Worm (Caenorhabditis elegans): ENCODE data around the gene tofu-6.

Gene tofu-6

ce11 chrII:5389831-5390323, 31.2 kb upstream of the tofu-6 start, which contains the start of gene ndx-6 (continued):
- TF ChIP-seq gmeb-2 (tag; optimal IDR thresholded peaks at IDR 0.05) (no peak), unc-42 (tag; optimal IDR thresholded peaks at IDR 0.05) (peak; percentile 44), hlh-13 (GFP tag; optimal IDR thresholded peaks at IDR 0.05) (no peak), tbx-2 (tag; optimal IDR thresholded peaks at IDR 0.05) (peak; percentile 71), T23F11.4 (GFP tag; optimal IDR thresholded peaks at IDR 0.05) (no peak), elt-2 (tag; optimal IDR thresholded peaks at IDR 0.05) (peak; percentile 91), tbx-7 (tag; optimal IDR thresholded peaks at IDR 0.05) (no peak), fkh-6 (tag; optimal IDR thresholded peaks at IDR 0.05) (peak; percentile 44), hlh-8 (tag; optimal IDR thresholded peaks at IDR 0.05) (peak; percentile 10), mec-3 (tag; optimal IDR thresholded peaks at IDR 0.05; ENCODE audit: borderline replicate concordance) (no peak), ceh-2 (tag; optimal IDR thresholded peaks at IDR 0.05) (no peak), npax-4 (tag; optimal IDR thresholded peaks at IDR 0.05) (no peak), sdc-2 (tag; optimal IDR thresholded peaks at IDR 0.05) (peak; percentile 11), unc-55 (GFP tag; optimal IDR thresholded peaks at IDR 0.05) (no peak), che-1 (tag; optimal IDR thresholded peaks at IDR 0.05) (no peak), ceh-22 (tag; optimal IDR thresholded peaks at IDR 0.05) (no peak)

- TF ChIP-seq elt-2 (tag; optimal IDR thresholded peaks at IDR 0.05) (peak; percentile 2), elt-4 (tag; optimal IDR thresholded peaks at IDR 0.05) (no peak)
Observed at ce11 chrII:5391447-5391846, 29.6 kb upstream of the tofu-6 start.

ce11 chrII:5393090-5393489, 28.0 kb upstream of the tofu-6 start, which contains the start of gene brap-2:
TSS of gene brap-2 (minus strand) at chrII:5393190.
- no peak for TF ChIP-seq unc-86 (tag; optimal IDR thresholded peaks at IDR 0.05)

ce11 chrII:5395594-5395993, 25.5 kb upstream of the tofu-6 start, which contains the start of gene pink-1:
TSS of gene pink-1 (minus strand) at chrII:5395694.
- TF ChIP-seq ceh-31 (tag; optimal IDR thresholded peaks at IDR 0.05): no peak
- no peak for TF ChIP-seq ceh-45 (GFP tag; IDR thresholded peaks at IDR 0.05)
- TF ChIP-seq nhr-232 (tag; optimal IDR thresholded peaks at IDR 0.05): no peak
- TF ChIP-seq mec-3 (tag; optimal IDR thresholded peaks at IDR 0.05; ENCODE audit: borderline replicate concordance): no peak
- TF ChIP-seq unc-86 (tag; optimal IDR thresholded peaks at IDR 0.05): no peak
- no peak for TF ChIP-seq sdc-2 (tag; optimal IDR thresholded peaks at IDR 0.05)
- TF ChIP-seq fkh-10 (GFP tag; optimal IDR thresholded peaks at IDR 0.05): no peak
- no peak for TF ChIP-seq lim-6 (tag; optimal IDR thresholded peaks at IDR 0.05)
- TF ChIP-seq odd-2 (tag; optimal IDR thresholded peaks at IDR 0.05): no peak
- TF ChIP-seq lin-11 (tag; optimal IDR thresholded peaks at IDR 0.05): no peak

ce11 chrII:5398779-5399178, 22.3 kb upstream of the tofu-6 start, which contains the start of gene fbxl-3:
TSS of gene fbxl-3 (minus strand) at chrII:5398902.
- TF ChIP-seq ahr-1 (tag; optimal IDR thresholded peaks at IDR 0.05): no peak
- TF ChIP-seq ceh-6 (GFP tag; optimal IDR thresholded peaks at IDR 0.05): no peak
- TF ChIP-seq che-1 (tag; optimal IDR thresholded peaks at IDR 0.05): no peak
- TF ChIP-seq ref-2 (tag; optimal IDR thresholded peaks at IDR 0.05): no peak
- TF ChIP-seq zip-5 (tag; optimal IDR thresholded peaks at IDR 0.05): no peak
- no peak for TF ChIP-seq lin-11 (tag; optimal IDR thresholded peaks at IDR 0.05)
- TF ChIP-seq elt-2 (tag; optimal IDR thresholded peaks at IDR 0.05): no peak
- no peak for TF ChIP-seq C08G9.2 (tag; optimal IDR thresholded peaks at IDR 0.05)
- no peak for TF ChIP-seq fkh-10 (GFP tag; optimal IDR thresholded peaks at IDR 0.05)
- no peak for TF ChIP-seq ceh-48 (tag; optimal IDR thresholded peaks at IDR 0.05)
- TF ChIP-seq sox-4 (tag; optimal IDR thresholded peaks at IDR 0.05): no peak
- TF ChIP-seq pqm-1 (tag; optimal IDR thresholded peaks at IDR 0.05): no peak

ce11 chrII:5399201-5399600, 21.8 kb upstream of the tofu-6 start, which contains the start of gene mog-5:
TSS of gene mog-5 (plus strand) at chrII:5399538.
- TF ChIP-seq hlh-6 (tag; optimal IDR thresholded peaks at IDR 0.05) (no peak), hlh-8 (tag; optimal IDR thresholded peaks at IDR 0.05) (peak; percentile 27), C38D4.7 (GFP tag; optimal IDR thresholded peaks at IDR 0.05) (peak; percentile 38), T23F11.4 (GFP tag; optimal IDR thresholded peaks at IDR 0.05) (no peak), che-1 (tag; optimal IDR thresholded peaks at IDR 0.05) (peak; percentile 21), dve-1 (tag; optimal IDR thresholded peaks at IDR 0.05) (no peak), fax-1 (tag; optimal IDR thresholded peaks at IDR 0.05) (peak; percentile 14), unc-86 (tag; optimal IDR thresholded peaks at IDR 0.05) (peak; percentile 26), odd-2 (tag; optimal IDR thresholded peaks at IDR 0.05) (peak; percentile 64), tbx-2 (tag; optimal IDR thresholded peaks at IDR 0.05) (peak; percentile 50), C08G9.2 (tag; optimal IDR thresholded peaks at IDR 0.05) (no peak), ceh-2 (tag; optimal IDR thresholded peaks at IDR 0.05) (peak; percentile 5), ceh-22 (tag; optimal IDR thresholded peaks at IDR 0.05) (no peak), hlh-13 (GFP tag; optimal IDR thresholded peaks at IDR 0.05) (no peak), mec-3 (tag; optimal IDR thresholded peaks at IDR 0.05; ENCODE audit: borderline replicate concordance) (no peak), K02D7.2 (tag; optimal IDR thresholded peaks at IDR 0.05) (no peak), sdc-2 (tag; optimal IDR thresholded peaks at IDR 0.05) (no peak), ceh-24 (tag; optimal IDR thresholded peaks at IDR 0.05) (no peak), ceh-14 (tag; optimal IDR thresholded peaks at IDR 0.05) (peak; percentile 43), pax-1 (tag; optimal IDR thresholded peaks at IDR 0.05) (no peak)
